Fruit fly (Drosophila melanogaster): ENCODE results near the gene RpS27.

The RpS27 gene

dm6 chr3R:25207405-25208003 lies 39.8 kb downstream of the RpS27 start (continued):
- TF ChIP-seq sqz (GFP tag; optimal IDR thresholded peaks at IDR 0.05) = peak; percentile 7
- peak; percentile 32; the same call in 1 of the 2 replicates for TF ChIP-seq CG4730 (GFP tag; IDR thresholded peaks at IDR 0.05)
- TF ChIP-seq Gug (GFP tag; IDR thresholded peaks at IDR 0.05) = peak; percentile 35; the same call in 1 of the 4 replicates
- peak; percentile 80 for TF ChIP-seq CG13296 (GFP tag; optimal IDR thresholded peaks at IDR 0.05)
- TF ChIP-seq Sin3A (optimal IDR thresholded peaks at IDR 0.05) = no peak
- no peak for TF ChIP-seq hkb (optimal IDR thresholded peaks at IDR 0.05)
- peak; percentile 83 for TF ChIP-seq hkb (GFP tag; IDR thresholded peaks at IDR 0.05)
- TF ChIP-seq BEAF-32 (GFP tag; optimal IDR thresholded peaks at IDR 0.05) = no peak
- peak; percentile 19 for TF ChIP-seq CG18764 (GFP tag; optimal IDR thresholded peaks at IDR 0.05)
- TF ChIP-seq CG2712 (tag; optimal IDR thresholded peaks at IDR 0.05) = peak; percentile 88
- peak; percentile 68 for TF ChIP-seq salm (tag; optimal IDR thresholded peaks at IDR 0.05)
- peak; percentile 65 for TF ChIP-seq slbo (GFP tag; IDR thresholded peaks at IDR 0.05)
- TF ChIP-seq usp (GFP tag; optimal IDR thresholded peaks at IDR 0.05) = no peak
- TF ChIP-seq sna (GFP tag; IDR thresholded peaks at IDR 0.05; ENCODE audit: partially characterized antibody) = no peak
- peak; percentile 84 for TF ChIP-seq Xrp1 (GFP tag; IDR thresholded peaks at IDR 0.05)
- peak; percentile 46; the same call in 1 of the 2 replicates for TF ChIP-seq CG10366 (GFP tag; IDR thresholded peaks at IDR 0.05)
- peak; percentile 57 for TF ChIP-seq Hr3 (GFP tag; optimal IDR thresholded peaks at IDR 0.05)
- TF ChIP-seq cas (GFP tag; IDR thresholded peaks at IDR 0.05) = 0 out of 2 replicates have a peak, but pooled peaks have one; percentile 22
- peak; percentile 69 for TF ChIP-seq CG12659 (GFP tag; optimal IDR thresholded peaks at IDR 0.05)
- TF ChIP-seq ATbp (GFP tag; optimal IDR thresholded peaks at IDR 0.05) = peak; percentile 78
- TF ChIP-seq CG34422 (GFP tag; IDR thresholded peaks at IDR 0.05) = peak; percentile 58; the same call in 1 of the 3 replicates
- TF ChIP-seq croc (GFP tag; conservative IDR thresholded peaks at IDR 0.05) = peak; percentile 70
- TF ChIP-seq so (GFP tag; IDR thresholded peaks at IDR 0.05) = peak; percentile 76; the same call in 1 of the 3 replicates
- peak; percentile 52 for TF ChIP-seq grn (GFP tag; optimal IDR thresholded peaks at IDR 0.05)
- peak; percentile 53 for TF ChIP-seq jing (GFP tag; optimal IDR thresholded peaks at IDR 0.05)
- peak; percentile 69 for TF ChIP-seq sisA (GFP tag; IDR thresholded peaks at IDR 0.05)
- no peak; the same call in 1 of the 2 replicates for TF ChIP-seq CG10959 (GFP tag; IDR thresholded peaks at IDR 0.05)
- TF ChIP-seq phol (tag; optimal IDR thresholded peaks at IDR 0.05) = peak; percentile 82
- 0 out of 2 replicates have a peak, but pooled peaks have one; percentile 32 for TF ChIP-seq CG16779 (GFP tag; IDR thresholded peaks at IDR 0.05)
- peak; percentile 85 for TF ChIP-seq CG13424 (tag; optimal IDR thresholded peaks at IDR 0.05)
- TF ChIP-seq Asciz (GFP tag; optimal IDR thresholded peaks at IDR 0.05) = peak; percentile 72
- peak; percentile 80 for TF ChIP-seq PHDP (tag; optimal IDR thresholded peaks at IDR 0.05)
- peak; percentile 53 for TF ChIP-seq org-1 (GFP tag; optimal IDR thresholded peaks at IDR 0.05)
- TF ChIP-seq CG6272 (GFP tag; IDR thresholded peaks at IDR 0.05) = no peak
- peak; percentile 9 for TF ChIP-seq D19B (GFP tag; optimal IDR thresholded peaks at IDR 0.05)
- TF ChIP-seq ci (GFP tag; IDR thresholded peaks at IDR 0.05) = peak; percentile 81
- TF ChIP-seq CG11504 (tag; optimal IDR thresholded peaks at IDR 0.05) = peak; percentile 86
- TF ChIP-seq CG5180 (GFP tag; optimal IDR thresholded peaks at IDR 0.05) = peak; percentile 63
- TF ChIP-seq lov (optimal IDR thresholded peaks at IDR 0.05) = no peak
- 0 out of 3 replicates have a peak, but pooled peaks have one; percentile 55 for TF ChIP-seq lov (GFP tag; IDR thresholded peaks at IDR 0.05)
- TF ChIP-seq CG17359 (tag; optimal IDR thresholded peaks at IDR 0.05) = peak; percentile 79
- TF ChIP-seq CG7839 (tag; optimal IDR thresholded peaks at IDR 0.05) = peak; percentile 80
- peak; percentile 7 for TF ChIP-seq lbe (GFP tag; optimal IDR thresholded peaks at IDR 0.05)
- TF ChIP-seq gcm2 (GFP tag; optimal IDR thresholded peaks at IDR 0.05) = peak; percentile 41
- TF ChIP-seq oc (tag; optimal IDR thresholded peaks at IDR 0.05) = peak; percentile 75
- TF ChIP-seq CG10321 (GFP tag; IDR thresholded peaks at IDR 0.05) = no peak
- TF ChIP-seq CG17361 (GFP tag; IDR thresholded peaks at IDR 0.05) = peak; percentile 86
- peak; percentile 85 for TF ChIP-seq CG18262 (tag; optimal IDR thresholded peaks at IDR 0.05)
- TF ChIP-seq NC2α (GFP tag; optimal IDR thresholded peaks at IDR 0.05) = no peak
- peak; percentile 27 for TF ChIP-seq CG12769 (tag; optimal IDR thresholded peaks at IDR 0.05)

Data from whole organism, embryonic.